Worm (Caenorhabditis elegans): Measurements from ENCODE around the gene kcnl-4.

The kcnl-4 gene

DNA sequence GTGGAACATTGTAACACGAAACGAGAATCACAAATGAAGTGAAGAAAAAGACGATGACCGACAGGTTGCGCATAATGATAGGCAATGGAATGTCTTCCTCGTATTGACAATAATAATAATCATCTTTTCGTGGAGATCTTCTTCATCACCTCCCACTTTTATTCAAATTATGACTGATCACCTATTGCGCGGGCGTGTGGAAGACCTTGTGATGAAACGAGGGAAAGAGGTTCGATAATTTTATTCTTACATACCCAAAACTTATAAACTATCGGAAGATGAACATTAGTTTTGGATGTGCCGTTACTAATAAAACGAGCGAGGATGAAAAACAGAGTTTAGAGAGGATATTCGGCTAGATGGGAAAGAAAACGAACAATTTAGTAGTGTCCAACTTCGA lies 7.8 kb upstream of the kcnl-4 start, which contains the start of gene C53A5.2:
C53A5.2 (minus strand) TSS at position 101 of the 400 bp plus-strand sequence.
- TF ChIP-seq F33H1.4 (GFP tag; IDR thresholded peaks at IDR 0.05) (no peak), Y56A3A.18 (GFP tag; IDR thresholded peaks at IDR 0.05) (0 out of 2 replicates have a peak, but pooled peaks have one; percentile 33)

DNA sequence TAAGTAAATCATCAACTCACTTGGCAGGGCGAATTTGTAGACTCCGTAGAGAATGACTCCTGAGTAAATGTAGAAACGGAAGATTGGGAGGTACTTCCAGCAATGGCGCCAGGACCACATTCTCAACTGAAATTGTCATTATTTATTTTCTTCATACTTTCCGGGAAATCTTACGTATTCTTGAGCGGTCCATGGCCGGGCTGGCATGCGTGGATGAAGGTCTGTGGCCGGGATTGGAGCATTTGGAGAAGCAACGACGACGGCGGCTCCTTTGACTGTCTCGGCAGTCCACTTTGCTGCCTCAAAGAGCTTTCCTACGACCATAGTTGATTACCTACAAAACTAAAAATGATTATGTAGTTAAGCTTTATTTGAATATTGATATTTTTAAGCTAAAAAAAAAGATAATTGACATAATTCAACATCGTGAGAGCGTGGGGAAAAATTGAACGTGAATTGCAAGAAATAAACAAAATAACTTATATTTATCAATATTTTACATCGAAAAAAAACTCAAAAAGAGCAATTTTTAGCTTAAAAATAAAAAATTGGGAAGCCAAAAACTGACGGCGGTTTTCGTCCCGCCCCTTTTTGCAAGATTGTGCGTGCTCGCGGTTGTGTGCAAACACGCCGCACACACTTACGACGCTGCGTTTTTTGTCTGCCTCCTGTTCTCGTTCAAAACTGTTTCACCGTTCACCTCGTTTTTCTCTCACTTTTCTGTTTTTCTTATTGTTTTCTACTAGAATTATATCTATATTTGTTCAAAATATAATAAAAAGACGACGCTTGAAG lies 6.9 kb upstream of the kcnl-4 start, which contains the start of gene ril-1:
ril-1 (minus strand) TSS at position 342 of the 795 bp plus-strand sequence.
- TF ChIP-seq ceh-100 (GFP tag; IDR thresholded peaks at IDR 0.05) (peak; percentile 53; the same call in 1 of the 2 replicates), snpc-4 (GFP tag; optimal IDR thresholded peaks at IDR 0.05) (peak; percentile 34), snpc-4 (tag; optimal IDR thresholded peaks at IDR 0.05) (peak in 2 of 4 experiments; percentile 46 to 57), tbp1 (GFP tag; optimal IDR thresholded peaks at IDR 0.05) (peak; percentile 28), hmg-20 (GFP tag; IDR thresholded peaks at IDR 0.05) (no peak), madf-6 (GFP tag; IDR thresholded peaks at IDR 0.05) (0 out of 2 replicates have a peak, but pooled peaks have one; percentile 7), aptf-3 (GFP tag; IDR thresholded peaks at IDR 0.05) (no peak), rec-8 (tag; optimal IDR thresholded peaks at IDR 0.05) (no peak), rpc-1 (optimal IDR thresholded peaks at IDR 0.05) (no peak), rpc-1 (tag; optimal IDR thresholded peaks at IDR 0.05) (no peak), snpc-1.1 (tag; optimal IDR thresholded peaks at IDR 0.05; ENCODE audit: insufficient read depth) (no peak), unc-130 (GFP tag; optimal IDR thresholded peaks at IDR 0.05) (no peak), ceh-79 (tag; optimal IDR thresholded peaks at IDR 0.05) (no peak), ZK185.1 (tag; optimal IDR thresholded peaks at IDR 0.05; ENCODE audit: poor library complexity, severe bottlenecking) (peak; percentile 57), ztf-26 (tag; optimal IDR thresholded peaks at IDR 0.05) (no peak), nhr-179 (tag; optimal IDR thresholded peaks at IDR 0.05) (no peak), ztf-18 (tag; optimal IDR thresholded peaks at IDR 0.05) (no peak), B0019.2 (GFP tag; conservative IDR thresholded peaks at IDR 0.05) (no peak), madf-8 (GFP tag; conservative IDR thresholded peaks at IDR 0.05) (no peak), athp-1 (tag; optimal IDR thresholded peaks at IDR 0.05) (no peak), cebp-1 (GFP tag; IDR thresholded peaks at IDR 0.05) (no peak), cebp-1 (tag; optimal IDR thresholded peaks at IDR 0.05) (peak; percentile 13), nhr-80 (tag; optimal IDR thresholded peaks at IDR 0.05) (peak; percentile 60), bed-2 (GFP tag; IDR thresholded peaks at IDR 0.05) (no peak), nfyb-1 (GFP tag; IDR thresholded peaks at IDR 0.05) (peak; percentile 26; the same call in 1 of the 2 replicates), ztf-6 (GFP tag; IDR thresholded peaks at IDR 0.05) (no peak), D2030.7 (GFP tag; IDR thresholded peaks at IDR 0.05) (peak; percentile 27; the same call in 1 of the 2 replicates), dox-1 (GFP tag; IDR thresholded peaks at IDR 0.05) (peak; percentile 46; the same call in 1 of the 2 replicates), him-1 (tag; optimal IDR thresholded peaks at IDR 0.05) (no peak), snpc-3.4 (tag; optimal IDR thresholded peaks at IDR 0.05) (no peak), hmg-1.2 (GFP tag; IDR thresholded peaks at IDR 0.05) (peak; percentile 12; the same call in 1 of the 2 replicates), nhr-120 (GFP tag; IDR thresholded peaks at IDR 0.05) (no peak), mcd-1 (GFP tag; IDR thresholded peaks at IDR 0.05) (peak; percentile 50), mel-28 (tag; optimal IDR thresholded peaks at IDR 0.05; ENCODE audit: borderline replicate concordance) (no peak), rcor-1 (GFP tag; IDR thresholded peaks at IDR 0.05) (0 out of 2 replicates have a peak, but pooled peaks have one; percentile 24), lin-26 (GFP tag; IDR thresholded peaks at IDR 0.05) (peak; percentile 52; the same call in 1 of the 2 replicates), atf-7 (tag; optimal IDR thresholded peaks at IDR 0.05) (no peak), sptf-2 (GFP tag; optimal IDR thresholded peaks at IDR 0.05) (no peak), lsl-1 (GFP tag; optimal IDR thresholded peaks at IDR 0.05) (no peak), F23B12.7 (tag; optimal IDR thresholded peaks at IDR 0.05; ENCODE audit: insufficient read depth) (peak; percentile 64), lag-1 (GFP tag; IDR thresholded peaks at IDR 0.05) (no peak), attf-5 (GFP tag; optimal IDR thresholded peaks at IDR 0.05) (peak; percentile 81), lin-35 (GFP tag; optimal IDR thresholded peaks at IDR 0.05) (peak in 1 of 3 experiments; percentile 38)

All from whole organism, young adult.